Worm (Caenorhabditis elegans) whole organism, L2 larva: ENCODE data around the gene snt-1.
"Not testable (repeated sequence)": the region's sequence is repeated elsewhere in the genome, so short reads cannot be mapped to it uniquely, and the experiment has no call there.

ENCODE experiments used
- C34F6.9 ChIP-seq: fragments of 150-350 bp; optimal IDR thresholded peaks from 2 replicates; lab custom pipeline; 2014; ENCODE audit warnings: missing biosample characterization, missing genetic modification characterization
- F13H6.1 ChIP-seq: sonication (generic microtip); optimal IDR thresholded peaks from 2 replicates; lab custom pipeline; 2016; ENCODE audit warnings: missing genetic modification characterization, missing compliant biosample characterization
- R02D3.7 ChIP-seq: fragments of 150-350 bp; optimal IDR thresholded peaks from 2 replicates; lab custom pipeline; 2014; ENCODE audit warnings: missing biosample characterization, missing genetic modification characterization
- Y55F3AM.14 ChIP-seq: fragments of 200-800 bp; sonication (Bioruptor generic); optimal IDR thresholded peaks from 2 replicates; lab custom pipeline; 2018; ENCODE audit warnings: mild to moderate bottlenecking, missing genetic modification characterization, missing compliant biosample characterization
- ZK546.5 ChIP-seq: sonication (generic microtip); optimal IDR thresholded peaks from 2 replicates; lab custom pipeline; 2017; ENCODE audit warnings: missing biosample characterization, missing genetic modification characterization
- alr-1 ChIP-seq: fragments of 150-350 bp; optimal IDR thresholded peaks from 2 replicates; lab custom pipeline; 2014; ENCODE audit warnings: missing biosample characterization, missing genetic modification characterization
- aly-2 ChIP-seq: fragments of 150-350 bp; optimal IDR thresholded peaks from 2 replicates; lab custom pipeline; 2014; ENCODE audit warnings: missing biosample characterization, missing genetic modification characterization
- ama-1 ChIP-seq: fragments of 150-350 bp; optimal IDR thresholded peaks from 2 replicates; lab custom pipeline; 2018; ENCODE audit warnings: inconsistent platforms
- blmp-1 ChIP-seq: sonication (generic microtip); optimal IDR thresholded peaks from 2 replicates; lab custom pipeline; 2017; ENCODE audit warnings: missing genetic modification characterization, mild to moderate bottlenecking, missing compliant biosample characterization, antibody characterized with exemption, moderate library complexity; ENCODE audit not compliant: insufficient read depth
- ceh-16 ChIP-seq: fragments of 150-350 bp; optimal IDR thresholded peaks from 2 replicates; lab custom pipeline; 2014; ENCODE audit warnings: missing biosample characterization, missing genetic modification characterization
- ceh-82 ChIP-seq: fragments of 150-350 bp; optimal IDR thresholded peaks from 2 replicates; lab custom pipeline; 2014; ENCODE audit warnings: missing biosample characterization, missing genetic modification characterization
- crh-2 ChIP-seq: sonication (generic microtip); optimal IDR thresholded peaks from 2 replicates; lab custom pipeline; 2017; ENCODE audit warnings: missing biosample characterization, missing genetic modification characterization
- dmd-4 ChIP-seq: sonication (generic microtip); optimal IDR thresholded peaks from 2 replicates; lab custom pipeline; 2017; ENCODE audit warnings: missing biosample characterization, missing genetic modification characterization
- egl-27 ChIP-seq: sonication (generic microtip); optimal IDR thresholded peaks from 3 replicates; lab custom pipeline; 2017; ENCODE audit warnings: missing biosample characterization, missing genetic modification reagents, missing genetic modification characterization
- elt-1 ChIP-seq: fragments of 150-350 bp; optimal IDR thresholded peaks from 2 replicates; lab custom pipeline; 2014; ENCODE audit warnings: missing biosample characterization, missing genetic modification characterization
- elt-3 ChIP-seq: sonication (generic microtip); optimal IDR thresholded peaks from 2 replicates; lab custom pipeline; 2017; ENCODE audit warnings: missing biosample characterization, missing genetic modification characterization
- fos-1 ChIP-seq: fragments of 150-350 bp; optimal IDR thresholded peaks from 2 replicates; lab custom pipeline; 2014; ENCODE audit warnings: missing biosample characterization, missing genetic modification characterization
- gmeb-1 ChIP-seq: fragments of 150-350 bp; optimal IDR thresholded peaks from 2 replicates; lab custom pipeline; 2014; ENCODE audit warnings: missing biosample characterization, missing genetic modification characterization
- lin-11 ChIP-seq: fragments of 150-350 bp; sonication (generic microtip); optimal IDR thresholded peaks from 2 replicates; lab custom pipeline; 2014; ENCODE audit warnings: missing biosample characterization, missing genetic modification characterization, inconsistent platforms, mixed read lengths
- lin-13 ChIP-seq: fragments of 150-350 bp; optimal IDR thresholded peaks from 2 replicates; lab custom pipeline; 2014; ENCODE audit warnings: missing biosample characterization, missing genetic modification reagents, missing genetic modification characterization
- lin-39 ChIP-seq: fragments of 150-350 bp; optimal IDR thresholded peaks from 2 replicates; lab custom pipeline; 2014; ENCODE audit warnings: missing biosample characterization, missing genetic modification reagents, missing genetic modification characterization
- lsy-2 ChIP-seq, 2 experiments: fragments of 150-350 bp in 1 of 2; sonication (generic microtip) in 1 of 2; optimal IDR thresholded peaks; 2 replicates each; lab custom pipeline; 2014 to 2017; ENCODE audit warnings: missing biosample characterization in 2 of 2, missing genetic modification characterization in 2 of 2
- mab-5 ChIP-seq: fragments of 150-350 bp; optimal IDR thresholded peaks from 2 replicates; lab custom pipeline; 2014; ENCODE audit warnings: missing biosample characterization, missing genetic modification characterization
- mbf-1 ChIP-seq: sonication (generic microtip); optimal IDR thresholded peaks from 2 replicates; lab custom pipeline; 2017; ENCODE audit warnings: missing biosample characterization, missing genetic modification characterization
- mdl-1 ChIP-seq, 2 experiments: fragments of 150-350 bp in 1 of 2; sonication (generic microtip) in 1 of 2; optimal IDR thresholded peaks; 2 replicates each; lab custom pipeline; 2017; ENCODE audit warnings: missing biosample characterization in 2 of 2, missing genetic modification characterization in 2 of 2
- nhr-10 ChIP-seq: sonication (generic microtip); optimal IDR thresholded peaks from 2 replicates; lab custom pipeline; 2017; ENCODE audit warnings: missing biosample characterization, missing genetic modification characterization
- nhr-11 ChIP-seq: fragments of 150-350 bp; optimal IDR thresholded peaks from 2 replicates; lab custom pipeline; 2014; ENCODE audit warnings: missing biosample characterization, missing genetic modification characterization
- nhr-12 ChIP-seq: fragments of 150-350 bp; optimal IDR thresholded peaks from 2 replicates; lab custom pipeline; 2014; ENCODE audit warnings: missing biosample characterization, missing genetic modification characterization
- nhr-129 ChIP-seq: fragments of 150-350 bp; optimal IDR thresholded peaks from 2 replicates; lab custom pipeline; 2014; ENCODE audit warnings: missing biosample characterization, missing genetic modification characterization
- nhr-21 ChIP-seq: fragments of 150-350 bp; optimal IDR thresholded peaks from 2 replicates; lab custom pipeline; 2014; ENCODE audit warnings: missing biosample characterization, missing genetic modification characterization
- nhr-23 ChIP-seq: fragments of 150-350 bp; optimal IDR thresholded peaks from 2 replicates; lab custom pipeline; 2014; ENCODE audit warnings: missing biosample characterization, missing genetic modification reagents, missing genetic modification characterization
- nhr-237 ChIP-seq: fragments of 150-350 bp; optimal IDR thresholded peaks from 2 replicates; lab custom pipeline; 2014; ENCODE audit warnings: missing biosample characterization, missing genetic modification characterization
- nhr-25 ChIP-seq: fragments of 150-350 bp; sonication (generic microtip); optimal IDR thresholded peaks from 3 replicates; lab custom pipeline; 2014; ENCODE audit warnings: missing biosample characterization, missing genetic modification characterization
- nhr-6 ChIP-seq: fragments of 150-350 bp; optimal IDR thresholded peaks from 2 replicates; lab custom pipeline; 2014; ENCODE audit warnings: missing biosample characterization, missing genetic modification characterization
- nhr-77 ChIP-seq: fragments of 150-350 bp; optimal IDR thresholded peaks from 2 replicates; lab custom pipeline; 2014; ENCODE audit warnings: missing biosample characterization, missing genetic modification characterization
- peb-1 ChIP-seq: fragments of 150-350 bp; optimal IDR thresholded peaks from 2 replicates; lab custom pipeline; 2014; ENCODE audit warnings: missing biosample characterization, missing genetic modification characterization
- sem-4 ChIP-seq: fragments of 150-350 bp; optimal IDR thresholded peaks from 2 replicates; lab custom pipeline; 2014; ENCODE audit warnings: missing biosample characterization, missing genetic modification reagents, missing genetic modification characterization
- skn-1 ChIP-seq: sonication (generic microtip); optimal IDR thresholded peaks from 2 replicates; lab custom pipeline; 2017; ENCODE audit warnings: missing biosample characterization, missing genetic modification characterization
- sma-3 ChIP-seq: sonication (generic microtip); optimal IDR thresholded peaks from 2 replicates; lab custom pipeline; 2016; ENCODE audit warnings: missing genetic modification reagents, missing genetic modification characterization, missing compliant biosample characterization
- sma-9 ChIP-seq, 2 experiments: fragments of 150-350 bp in 1 of 2; sonication (generic microtip) in 1 of 2; optimal IDR thresholded peaks; 2 replicates each; lab custom pipeline; 2014 to 2016; ENCODE audit warnings: missing genetic modification characterization in 2 of 2, mild to moderate bottlenecking in 1 of 2, missing biosample characterization in 1 of 2, missing compliant biosample characterization in 1 of 2, missing genetic modification reagents in 1 of 2, moderate library complexity in 1 of 2
- snpc-4 ChIP-seq: fragments of 150-350 bp; optimal IDR thresholded peaks from 2 replicates; lab custom pipeline; 2014; ENCODE audit warnings: missing biosample characterization, missing genetic modification characterization
- unc-39 ChIP-seq: fragments of 150-350 bp; optimal IDR thresholded peaks from 2 replicates; lab custom pipeline; 2014; ENCODE audit warnings: missing biosample characterization, missing genetic modification characterization
- unc-55 ChIP-seq: fragments of 150-350 bp; sonication (generic microtip); optimal IDR thresholded peaks from 3 replicates; lab custom pipeline; 2014; ENCODE audit warnings: missing biosample characterization, missing genetic modification reagents, missing genetic modification characterization
- unc-62 ChIP-seq: fragments of 150-350 bp; optimal IDR thresholded peaks from 2 replicates; lab custom pipeline; 2014; ENCODE audit warnings: missing biosample characterization, missing genetic modification reagents, missing genetic modification characterization
- zag-1 ChIP-seq: fragments of 150-350 bp; optimal IDR thresholded peaks from 2 replicates; lab custom pipeline; 2014; ENCODE audit warnings: missing biosample characterization, missing genetic modification characterization
- ztf-1 ChIP-seq: fragments of 200-800 bp; sonication (Bioruptor generic); conservative IDR thresholded peaks from 2 replicates; pipeline ENCODE4 v1.3.6; 2022; ENCODE audit warnings: missing genetic modification characterization, missing compliant biosample characterization
- ztf-11 ChIP-seq: sonication (generic microtip); optimal IDR thresholded peaks from 2 replicates; lab custom pipeline; 2017; ENCODE audit warnings: missing biosample characterization, missing genetic modification characterization
- ztf-4 ChIP-seq: fragments of 150-350 bp; optimal IDR thresholded peaks from 2 replicates; lab custom pipeline; 2014; ENCODE audit warnings: missing biosample characterization, missing genetic modification characterization

The snt-1 gene

ce11 chrII:6775076-6775475, 35.7 kb upstream of the snt-1 start, which contains the start of gene agr-1:
TSS of gene agr-1 (minus strand) at chrII:6775176.
- TF ChIP-seq nhr-77 (tag; lab: Kevin White, UChicago); dmd-4 (tag; lab: Kevin White, UChicago); lin-13: not testable (repeated sequence)

ce11 chrII:6776418-6777034, 34.2 kb upstream of the snt-1 start, which contains the start of gene ssup-72:
TSS of gene ssup-72 (plus strand) at chrII:6776598.
- TF ChIP-seq nhr-77 (tag; lab: Kevin White, UChicago) (no peak), sem-4 (tag; lab: Kevin White, UChicago) (no peak), crh-2 (peak; percentile 58), sma-9 (GFP tag; optimal IDR thresholded peaks at IDR 0.05; lab: Kevin White, UChicago) (peak; percentile 75), sma-9 (tag; optimal IDR thresholded peaks at IDR 0.05; lab: Kevin White, UChicago) (no peak), blmp-1 (tag; lab: Kevin White, UChicago) (no peak), elt-3 (no peak), ceh-16 (tag; lab: Kevin White, UChicago) (no peak), peb-1 (no peak), Y55F3AM.14 (GFP tag; lab: Kevin White, UChicago) (no peak), nhr-12 (tag; lab: Kevin White, UChicago) (no peak), nhr-237 (no peak), aly-2 (tag; lab: Kevin White, UChicago) (no peak), ztf-11 (no peak), F13H6.1 (tag; lab: Kevin White, UChicago) (peak; percentile 73), lin-11 (tag; lab: Kevin White, UChicago) (no peak), unc-55 (GFP tag; lab: Kevin White, UChicago) (peak; percentile 73), unc-62 (GFP tag; lab: Kevin White, UChicago) (no peak), nhr-10 (no peak), ZK546.5 (tag; lab: Kevin White, UChicago) (no peak), zag-1 (tag; lab: Kevin White, UChicago) (no peak), fos-1 (tag; lab: Kevin White, UChicago) (peak; percentile 26), alr-1 (tag; lab: Kevin White, UChicago) (no peak), nhr-21 (tag; lab: Kevin White, UChicago) (peak; percentile 56), nhr-23 (tag; lab: Kevin White, UChicago) (no peak), nhr-6 (tag; lab: Kevin White, UChicago) (peak; percentile 17), R02D3.7 (no peak), mab-5 (tag; lab: Kevin White, UChicago) (no peak), ama-1 (lab: Kevin White, UChicago) (no peak), nhr-11 (no peak), egl-27 (tag; lab: Kevin White, UChicago) (no peak), mdl-1 (tag; optimal IDR thresholded peaks at IDR 0.05; lab: Kevin White, UChicago) (no peak), ztf-1 (GFP tag; lab: Robert Waterston, UW) (no peak), skn-1 (tag; lab: Kevin White, UChicago) (no peak), unc-39 (no peak), nhr-25 (tag; lab: Kevin White, UChicago) (no peak), C34F6.9 (peak; percentile 75), elt-1 (tag; lab: Kevin White, UChicago) (no peak), mbf-1 (tag; lab: Kevin White, UChicago) (no peak), snpc-4 (tag; lab: Kevin White, UChicago) (no peak), ceh-82 (tag; lab: Kevin White, UChicago) (no peak), lin-13 (peak; percentile 57), ztf-4 (tag; lab: Kevin White, UChicago) (peak; percentile 7), lin-39 (tag; lab: Kevin White, UChicago) (no peak), sma-3 (GFP tag; lab: Kevin White, UChicago) (peak; percentile 77), dmd-4 (tag; lab: Kevin White, UChicago) (no peak), nhr-129 (peak; percentile 37), lsy-2 (tag; optimal IDR thresholded peaks at IDR 0.05; lab: Kevin White, UChicago) (peak in 1 of 2 experiments; percentile 85), gmeb-1 (tag; lab: Kevin White, UChicago) (peak; percentile 84)
